ENCODE assay signal across 4 fruit fly cellular contexts in genomic region chr3R:19568736-19569135, dm6.
TF ChIP-seq lines count a peak whose summit lies in the region.

No protein-coding gene starts in this region.

- no peak for TF ChIP-seq CTCF in whole organism, embryonic (GFP tag; optimal IDR thresholded peaks at IDR 0.05; lab: Kevin White, UChicago)

TF ChIP-seq in whole organism, adult, 20 proteins besides CTCF, POLR2A, EP300 and RAD21:
- TF ChIP-seq CG7045 (GFP tag; optimal IDR thresholded peaks at IDR 0.05; lab: Kevin White, UChicago) (no peak), kay (GFP tag; lab: Kevin White, UChicago; ENCODE audit: borderline replicate concordance) (peak; percentile 31)

TF ChIP-seq in whole organism, embryonic, 481 proteins besides CTCF, POLR2A, EP300 and RAD21 (continues in another document):
- TF ChIP-seq esg (GFP tag; conservative IDR thresholded peaks at IDR 0.05; lab: Robert Waterston, UW) (no peak), gcm (GFP tag; optimal IDR thresholded peaks at IDR 0.05; lab: Kevin White, UChicago) (peak; percentile 69), kah (GFP tag; optimal IDR thresholded peaks at IDR 0.05; lab: Kevin White, UChicago) (peak; percentile 81), hbn (GFP tag; IDR thresholded peaks at IDR 0.05; lab: Robert Waterston, UW; ENCODE audit: partially characterized antibody) (peak; percentile 29; the same call in 1 of the 2 replicates), CG17361 (GFP tag; IDR thresholded peaks at IDR 0.05; lab: Robert Waterston, UW) (no peak), CG34224 (GFP tag; IDR thresholded peaks at IDR 0.05; lab: Robert Waterston, UW; ENCODE audit: partially characterized antibody) (peak; percentile 69), ato (GFP tag; IDR thresholded peaks at IDR 0.05; lab: Robert Waterston, UW; ENCODE audit: partially characterized antibody) (0 out of 2 replicates have a peak, but pooled peaks have one; percentile 27), gt (GFP tag; IDR thresholded peaks at IDR 0.05; lab: Robert Waterston, UW) (no peak), unc-4 (GFP tag; IDR thresholded peaks at IDR 0.05; lab: Robert Waterston, UW; ENCODE audit: partially characterized antibody) (peak; percentile 57), dpn (GFP tag; optimal IDR thresholded peaks at IDR 0.05; lab: Kevin White, UChicago) (no peak), Bgb (GFP tag; IDR thresholded peaks at IDR 0.05; lab: Robert Waterston, UW; ENCODE audit: partially characterized antibody) (peak; percentile 64; the same call in 1 of the 2 replicates), sd (tag; optimal IDR thresholded peaks at IDR 0.05; lab: Kevin White, UChicago) (peak; percentile 70), CG13287 (GFP tag; IDR thresholded peaks at IDR 0.05; lab: Robert Waterston, UW; ENCODE audit: partially characterized antibody) (peak; percentile 76), her (GFP tag; optimal IDR thresholded peaks at IDR 0.05; lab: Kevin White, UChicago) (no peak), pum (GFP tag; optimal IDR thresholded peaks at IDR 0.05; lab: Kevin White, UChicago) (no peak), Opbp (GFP tag; IDR thresholded peaks at IDR 0.05; lab: Robert Waterston, UW; ENCODE audit: partially characterized antibody) (peak; percentile 34; the same call in 1 of the 3 replicates), z (GFP tag; IDR thresholded peaks at IDR 0.05; lab: Robert Waterston, UW) (peak; percentile 100), vvl (GFP tag; IDR thresholded peaks at IDR 0.05; lab: Robert Waterston, UW) (0 out of 2 replicates have a peak, but pooled peaks have one; percentile 13), run (tag; optimal IDR thresholded peaks at IDR 0.05; lab: Kevin White, UChicago) (peak; percentile 16), pros (GFP tag; optimal IDR thresholded peaks at IDR 0.05; lab: Kevin White, UChicago) (peak; percentile 15), bbx (GFP tag; IDR thresholded peaks at IDR 0.05; lab: Robert Waterston, UW; ENCODE audit: partially characterized antibody) (peak; percentile 71), repo (GFP tag; optimal IDR thresholded peaks at IDR 0.05; lab: Kevin White, UChicago) (no peak), CG11456 (GFP tag; IDR thresholded peaks at IDR 0.05; lab: Robert Waterston, UW) (no peak), Xbp1 (GFP tag; optimal IDR thresholded peaks at IDR 0.05; lab: Kevin White, UChicago) (no peak), sima (GFP tag; optimal IDR thresholded peaks at IDR 0.05; lab: Kevin White, UChicago) (no peak), Dll (GFP tag; IDR thresholded peaks at IDR 0.05; lab: Robert Waterston, UW; ENCODE audit: partially characterized antibody) (peak; percentile 51; the same call in 2 of the 4 replicates)

TF ChIP-seq in whole organism, prepupa, 60 proteins besides CTCF, POLR2A, EP300 and RAD21:
- TF ChIP-seq Blimp-1 (GFP tag; optimal IDR thresholded peaks at IDR 0.05; lab: Kevin White, UChicago) = peak; percentile 7
- TF ChIP-seq vri (GFP tag; optimal IDR thresholded peaks at IDR 0.05; lab: Kevin White, UChicago) = peak; percentile 21
- TF ChIP-seq dsx (GFP tag; optimal IDR thresholded peaks at IDR 0.05; lab: Kevin White, UChicago; ENCODE audit: poor library complexity, severe bottlenecking) = peak; percentile 13
- no peak for TF ChIP-seq Hr38 (GFP tag; optimal IDR thresholded peaks at IDR 0.05; lab: Kevin White, UChicago)

TF ChIP-seq in whole organism, wandering third instar larva, 38 proteins besides CTCF, POLR2A, EP300 and RAD21:
- TF ChIP-seq N (GFP tag; optimal IDR thresholded peaks at IDR 0.05; lab: Kevin White, UChicago) = no peak
- peak; percentile 67 for TF ChIP-seq psq (GFP tag; optimal IDR thresholded peaks at IDR 0.05; lab: Kevin White, UChicago)
- no peak for TF ChIP-seq HLH106 (tag; optimal IDR thresholded peaks at IDR 0.05; lab: Kevin White, UChicago)
- TF ChIP-seq tai (GFP tag; optimal IDR thresholded peaks at IDR 0.05; lab: Kevin White, UChicago) = peak; percentile 46
- peak; percentile 36 for TF ChIP-seq Sp1 (GFP tag; optimal IDR thresholded peaks at IDR 0.05; lab: Kevin White, UChicago)
- TF ChIP-seq Rel (GFP tag; optimal IDR thresholded peaks at IDR 0.05; lab: Kevin White, UChicago) = peak; percentile 43
- peak; percentile 39 for TF ChIP-seq Rel (tag; optimal IDR thresholded peaks at IDR 0.05; lab: Kevin White, UChicago)
- peak in 1 of 2 experiments; percentile 4 for TF ChIP-seq dl (GFP tag; optimal IDR thresholded peaks at IDR 0.05; lab: Kevin White, UChicago; ENCODE audit: insufficient read depth in 1 of 2, partially characterized antibody in 2 of 2)
- TF ChIP-seq Myc (optimal IDR thresholded peaks at IDR 0.05; lab: Kevin White, UChicago) = no peak
- no peak for TF ChIP-seq CG9705 (GFP tag; optimal IDR thresholded peaks at IDR 0.05; lab: Kevin White, UChicago)
- no peak for TF ChIP-seq Abd-B (GFP tag; optimal IDR thresholded peaks at IDR 0.05; lab: Kevin White, UChicago)
- TF ChIP-seq rgr (GFP tag; optimal IDR thresholded peaks at IDR 0.05; lab: Kevin White, UChicago) = no peak
- TF ChIP-seq ey (GFP tag; optimal IDR thresholded peaks at IDR 0.05; lab: Kevin White, UChicago) = no peak
- no peak for TF ChIP-seq CG32264 (GFP tag; optimal IDR thresholded peaks at IDR 0.05; lab: Kevin White, UChicago)
- no peak for TF ChIP-seq Hr78 (GFP tag; optimal IDR thresholded peaks at IDR 0.05; lab: Kevin White, UChicago)
- peak; percentile 75 for TF ChIP-seq CrebA (GFP tag; optimal IDR thresholded peaks at IDR 0.05; lab: Kevin White, UChicago; ENCODE audit: borderline replicate concordance)
- no peak for TF ChIP-seq Vsx2 (GFP tag; optimal IDR thresholded peaks at IDR 0.05; lab: Kevin White, UChicago; ENCODE audit: partially characterized antibody)
- peak; percentile 10 for TF ChIP-seq woc (GFP tag; optimal IDR thresholded peaks at IDR 0.05; lab: Kevin White, UChicago)
- TF ChIP-seq h (GFP tag; optimal IDR thresholded peaks at IDR 0.05; lab: Kevin White, UChicago) = no peak
- TF ChIP-seq Dfd (GFP tag; optimal IDR thresholded peaks at IDR 0.05; lab: Kevin White, UChicago) = no peak
- TF ChIP-seq sage (GFP tag; optimal IDR thresholded peaks at IDR 0.05; lab: Kevin White, UChicago) = no peak
- TF ChIP-seq Dif (GFP tag; optimal IDR thresholded peaks at IDR 0.05; lab: Kevin White, UChicago; ENCODE audit: partially characterized antibody) = peak; percentile 18
- TF ChIP-seq brk (GFP tag; optimal IDR thresholded peaks at IDR 0.05; lab: Kevin White, UChicago) = peak; percentile 62
